Fruit fly (Drosophila melanogaster) Kc167 (cell line): ENCODE data around the gene FRG1.

Source experiments
- Sin3A ChIP-seq: fragments of >200 bp; optimal IDR thresholded peaks from 2 replicates; lab custom pipeline; 2018; ENCODE audit warnings: missing external identifiers
- h ChIP-seq: fragments of >200 bp; optimal IDR thresholded peaks from 3 replicates; lab custom pipeline; 2018; ENCODE audit warnings: missing external identifiers
- insv ChIP-seq: fragments of >200 bp; optimal IDR thresholded peaks from 3 replicates; lab custom pipeline; 2018; ENCODE audit warnings: missing external identifiers
- psq ChIP-seq: fragments of >200 bp; optimal IDR thresholded peaks from 2 replicates; lab custom pipeline; 2017; ENCODE audit warnings: missing external identifiers
- ttk ChIP-seq: sonication (Bioruptor generic); optimal IDR thresholded peaks from 2 replicates; lab custom pipeline; 2017; ENCODE audit warnings: missing external identifiers

dm6 chr3L:20276615-20277014 is 20.2 kb downstream of the FRG1 start:
- TF ChIP-seq psq (lab: Kevin White, UChicago): no peak
- TF ChIP-seq Sin3A (lab: Kevin White, UChicago): no peak
- TF ChIP-seq ttk (lab: Kevin White, UChicago): no peak
- TF ChIP-seq insv (lab: Kevin White, UChicago): no peak
- no peak for TF ChIP-seq h (lab: Kevin White, UChicago)
